Worm (Caenorhabditis elegans) whole organism, L4 larva: ENCODE data around the gene ZK470.2.

Source experiments
- D1046.2 ChIP-seq: fragments of 200-800 bp; sonication (Bioruptor generic); IDR thresholded peaks from 2 replicates; pipeline ENCODE4 v1.3.6; 2022; ENCODE audit warnings: missing genetic modification characterization, missing compliant biosample characterization
- F26F4.8 ChIP-seq: fragments of 200-800 bp; sonication (Bioruptor generic); conservative IDR thresholded peaks from 2 replicates; pipeline ENCODE4 v1.3.6; 2022; ENCODE audit warnings: missing genetic modification characterization, missing compliant biosample characterization
- F37D6.2 ChIP-seq: sonication (generic microtip); optimal IDR thresholded peaks from 2 replicates; lab custom pipeline; 2016; ENCODE audit warnings: mild to moderate bottlenecking, missing genetic modification characterization, missing compliant biosample characterization
- T20F7.1 ChIP-seq: fragments of 200-800 bp; sonication (Bioruptor generic); optimal IDR thresholded peaks from 2 replicates; lab custom pipeline; 2018; ENCODE audit warnings: mild to moderate bottlenecking, missing genetic modification characterization, missing compliant biosample characterization
- Y105C5A.15 ChIP-seq: fragments of 200-800 bp; sonication (Bioruptor generic); IDR thresholded peaks from 2 replicates; pipeline ENCODE4 v1.3.6; 2022; ENCODE audit warnings: missing genetic modification characterization, missing compliant biosample characterization
- aha-1 ChIP-seq: fragments of 150-350 bp; peaks from one replicate; lab custom pipeline; 2014; ENCODE audit warnings: missing biosample characterization, missing genetic modification characterization
- aly-2 ChIP-seq: sonication (generic microtip); optimal IDR thresholded peaks from 2 replicates; lab custom pipeline; 2018; ENCODE audit warnings: missing biosample characterization, missing genetic modification characterization
- ama-1 ChIP-seq: fragments of 150-350 bp; optimal IDR thresholded peaks from 2 replicates; lab custom pipeline; 2014; ENCODE audit warnings: inconsistent platforms, mixed read lengths
- ceh-20 ChIP-seq: fragments of 200-800 bp; sonication (Bioruptor generic); IDR thresholded peaks from 2 replicates; pipeline ENCODE4 v1.3.6; 2022; ENCODE audit warnings: missing genetic modification reagents, missing genetic modification characterization, missing compliant biosample characterization
- ceh-28 ChIP-seq: fragments of 150-350 bp; optimal IDR thresholded peaks from 2 replicates; lab custom pipeline; 2014; ENCODE audit warnings: missing biosample characterization, missing genetic modification reagents, missing genetic modification characterization
- ceh-44 ChIP-seq: fragments of 200-800 bp; sonication (Bioruptor generic); IDR thresholded peaks from 2 replicates; pipeline ENCODE4 v1.3.6; 2022; ENCODE audit warnings: missing genetic modification reagents, missing genetic modification characterization, missing compliant biosample characterization
- ceh-62 ChIP-seq: sonication (generic microtip); optimal IDR thresholded peaks from 2 replicates; lab custom pipeline; 2017; ENCODE audit warnings: missing biosample characterization, missing genetic modification characterization
- ceh-82 ChIP-seq: sonication (generic microtip); optimal IDR thresholded peaks from 2 replicates; lab custom pipeline; 2017; ENCODE audit warnings: missing biosample characterization, missing genetic modification characterization
- cey-2 ChIP-seq: sonication (generic microtip); optimal IDR thresholded peaks from 3 replicates; lab custom pipeline; 2017; ENCODE audit warnings: missing genetic modification characterization, mild to moderate bottlenecking, missing compliant biosample characterization, antibody characterized with exemption, borderline replicate concordance; ENCODE audit not compliant: insufficient read depth
- ctbp-1 ChIP-seq: fragments of 200-800 bp; sonication (Bioruptor generic); IDR thresholded peaks from 2 replicates; pipeline ENCODE4 v1.3.6; 2022; ENCODE audit warnings: missing genetic modification reagents, missing genetic modification characterization, missing compliant biosample characterization
- daf-12 ChIP-seq: fragments of 150-350 bp; optimal IDR thresholded peaks from 2 replicates; lab custom pipeline; 2014; ENCODE audit warnings: missing biosample characterization, missing genetic modification reagents, missing genetic modification characterization
- daf-19 ChIP-seq: fragments of 200-800 bp; sonication (Bioruptor generic); conservative IDR thresholded peaks from 2 replicates; pipeline ENCODE4 v1.3.6; 2022; ENCODE audit warnings: missing genetic modification characterization, missing compliant biosample characterization
- dmd-6 ChIP-seq: fragments of 200-800 bp; sonication (Bioruptor generic); IDR thresholded peaks from 2 replicates; pipeline ENCODE4 v1.3.6; 2022; ENCODE audit warnings: missing genetic modification reagents, missing genetic modification characterization, missing compliant biosample characterization
- dmd-8 ChIP-seq: fragments of 200-800 bp; sonication (Bioruptor generic); IDR thresholded peaks from 2 replicates; pipeline ENCODE4 v1.3.6; 2022; ENCODE audit warnings: missing genetic modification characterization, missing compliant biosample characterization
- dmd-9 ChIP-seq: fragments of 200-800 bp; sonication (Bioruptor generic); IDR thresholded peaks from 2 replicates; pipeline ENCODE4 v1.3.6; 2022; ENCODE audit warnings: missing genetic modification reagents, missing genetic modification characterization, missing compliant biosample characterization
- dpl-1 ChIP-seq: fragments of 150-350 bp; optimal IDR thresholded peaks from 2 replicates; lab custom pipeline; 2014; ENCODE audit warnings: missing biosample characterization, missing genetic modification reagents, missing genetic modification characterization
- fos-1 ChIP-seq: fragments of 150-350 bp; optimal IDR thresholded peaks from 2 replicates; lab custom pipeline; 2014; ENCODE audit warnings: missing biosample characterization, missing genetic modification characterization
- gei-8 ChIP-seq: fragments of 200-800 bp; sonication (Bioruptor generic); optimal IDR thresholded peaks from 2 replicates; lab custom pipeline; 2018; ENCODE audit warnings: mild to moderate bottlenecking, missing genetic modification characterization, missing compliant biosample characterization
- hlh-11 ChIP-seq: fragments of 200-800 bp; sonication (Bioruptor generic); optimal IDR thresholded peaks from 2 replicates; lab custom pipeline; 2018; ENCODE audit warnings: mild to moderate bottlenecking, missing genetic modification characterization, missing compliant biosample characterization
- hmg-1.1 ChIP-seq: fragments of 200-800 bp; sonication (Bioruptor generic); IDR thresholded peaks from 2 replicates; pipeline ENCODE4 v1.3.6; 2022; ENCODE audit warnings: missing genetic modification reagents, missing genetic modification characterization, missing compliant biosample characterization
- jun-1 ChIP-seq: fragments of 150-350 bp; optimal IDR thresholded peaks from 2 replicates; lab custom pipeline; 2014; ENCODE audit warnings: missing biosample characterization, missing genetic modification reagents, missing genetic modification characterization
- lim-7 ChIP-seq: fragments of 200-800 bp; sonication (Bioruptor generic); IDR thresholded peaks from 2 replicates; pipeline ENCODE4 v1.3.6; 2022; ENCODE audit warnings: missing genetic modification characterization, missing compliant biosample characterization
- lin-1 ChIP-seq: fragments of 200-800 bp; sonication (Bioruptor generic); IDR thresholded peaks from 2 replicates; pipeline ENCODE4 v1.3.6; 2022; ENCODE audit warnings: missing genetic modification reagents, missing genetic modification characterization, missing compliant biosample characterization
- lin-15B ChIP-seq: fragments of 150-350 bp; sonication (generic microtip); optimal IDR thresholded peaks from 3 replicates; lab custom pipeline; 2014; ENCODE audit warnings: missing biosample characterization, missing genetic modification characterization
- lir-3 ChIP-seq: sonication (generic microtip); optimal IDR thresholded peaks from 2 replicates; lab custom pipeline; 2016; ENCODE audit warnings: mild to moderate bottlenecking, missing genetic modification characterization, missing compliant biosample characterization
- madf-5 ChIP-seq, 2 experiments: fragments of 200-800 bp; sonication (Bioruptor generic); IDR thresholded peaks; 2 replicates each; pipeline ENCODE4 v1.3.6; 2022; ENCODE audit warnings: missing compliant biosample characterization in 2 of 2, missing genetic modification characterization in 2 of 2
- mdt-29 ChIP-seq: fragments of 200-800 bp; sonication (Bioruptor generic); IDR thresholded peaks from 2 replicates; pipeline ENCODE4 v1.3.6; 2022; ENCODE audit warnings: missing genetic modification reagents, missing genetic modification characterization, missing compliant biosample characterization
- mep-1 ChIP-seq: fragments of 150-350 bp; sonication (generic microtip); optimal IDR thresholded peaks from 3 replicates; lab custom pipeline; 2014; ENCODE audit warnings: missing biosample characterization, missing genetic modification characterization
- mes-2 ChIP-seq: sonication (generic microtip); optimal IDR thresholded peaks from 2 replicates; lab custom pipeline; 2016; ENCODE audit warnings: missing genotype, mild to moderate bottlenecking, missing genetic modification characterization, missing compliant biosample characterization; ENCODE audit not compliant: poor library complexity, severe bottlenecking
- mxl-2 ChIP-seq: fragments of 200-800 bp; sonication (Bioruptor generic); conservative IDR thresholded peaks from 2 replicates; pipeline ENCODE4 v1.3.6; 2022; ENCODE audit warnings: missing genetic modification reagents, missing genetic modification characterization, missing compliant biosample characterization
- mxl-3 ChIP-seq: fragments of 200-800 bp; sonication (Bioruptor generic); optimal IDR thresholded peaks from 2 replicates; lab custom pipeline; 2018; ENCODE audit warnings: mild to moderate bottlenecking, missing genetic modification characterization, missing compliant biosample characterization
- nhr-42 ChIP-seq: fragments of 200-800 bp; sonication (Bioruptor generic); IDR thresholded peaks from 2 replicates; pipeline ENCODE4 v1.3.6; 2022; ENCODE audit warnings: missing genetic modification characterization, missing compliant biosample characterization
- nhr-48 ChIP-seq: sonication (generic microtip); optimal IDR thresholded peaks from 2 replicates; lab custom pipeline; 2016; ENCODE audit warnings: mild to moderate bottlenecking, missing genetic modification characterization, missing compliant biosample characterization
- nhr-77 ChIP-seq: fragments of 150-350 bp; optimal IDR thresholded peaks from 2 replicates; lab custom pipeline; 2014; ENCODE audit warnings: missing biosample characterization, missing genetic modification characterization
- php-3 ChIP-seq: fragments of 200-800 bp; sonication (Bioruptor generic); IDR thresholded peaks from 2 replicates; pipeline ENCODE4 v1.3.6; 2022; ENCODE audit warnings: missing genetic modification reagents, missing genetic modification characterization, missing compliant biosample characterization
- saeg-2 ChIP-seq: fragments of 200-800 bp; sonication (Bioruptor generic); IDR thresholded peaks from 2 replicates; pipeline ENCODE4 v1.3.6; 2022; ENCODE audit warnings: missing genetic modification reagents, missing genetic modification characterization, missing compliant biosample characterization
- snpc-1.2 ChIP-seq: fragments of 200-800 bp; sonication (Bioruptor generic); IDR thresholded peaks from 2 replicates; pipeline ENCODE4 v1.3.6; 2022; ENCODE audit warnings: missing genetic modification reagents, missing genetic modification characterization, missing compliant biosample characterization
- snpc-4 ChIP-seq: fragments of 150-350 bp; optimal IDR thresholded peaks from 2 replicates; lab custom pipeline; 2014; ENCODE audit warnings: missing biosample characterization, missing genetic modification characterization
- tag-97 ChIP-seq: fragments of 200-800 bp; sonication (Bioruptor generic); IDR thresholded peaks from 2 replicates; pipeline ENCODE4 v1.3.6; 2022; ENCODE audit warnings: missing genetic modification characterization, missing compliant biosample characterization
- tra-1 ChIP-seq: fragments of 200-800 bp; sonication (Bioruptor generic); IDR thresholded peaks from 2 replicates; pipeline ENCODE4 v1.3.6; 2022; ENCODE audit warnings: missing genetic modification reagents, missing genetic modification characterization, missing compliant biosample characterization
- unc-39 ChIP-seq: sonication (generic microtip); optimal IDR thresholded peaks from 2 replicates; lab custom pipeline; 2017; ENCODE audit warnings: missing biosample characterization, missing genetic modification characterization
- vab-7 ChIP-seq: fragments of 200-800 bp; sonication (Bioruptor generic); IDR thresholded peaks from 2 replicates; pipeline ENCODE4 v1.3.6; 2022; ENCODE audit warnings: missing genetic modification reagents, missing genetic modification characterization, missing compliant biosample characterization
- zag-1 ChIP-seq: fragments of 150-350 bp; optimal IDR thresholded peaks from 2 replicates; lab custom pipeline; 2014; ENCODE audit warnings: missing biosample characterization, missing genetic modification characterization
- zfp-3 ChIP-seq: fragments of 200-800 bp; sonication (Bioruptor generic); conservative IDR thresholded peaks from 2 replicates; pipeline ENCODE4 v1.3.6; 2022; ENCODE audit warnings: missing genetic modification reagents, missing genetic modification characterization, missing compliant biosample characterization
- zip-11 ChIP-seq: fragments of 200-800 bp; sonication (Bioruptor generic); IDR thresholded peaks from 2 replicates; pipeline ENCODE4 v1.3.6; 2022; ENCODE audit warnings: missing genetic modification characterization, missing compliant biosample characterization
- ztf-11 ChIP-seq: fragments of 150-350 bp; optimal IDR thresholded peaks from 2 replicates; lab custom pipeline; 2014; ENCODE audit warnings: missing biosample characterization, missing genetic modification characterization
- ztf-7 ChIP-seq: fragments of 150-350 bp; optimal IDR thresholded peaks from 2 replicates; lab custom pipeline; 2014; ENCODE audit warnings: missing biosample characterization, missing genetic modification characterization

ZK470.2 gene

ce11 chrX:4144136-4144781, 9.3 kb downstream of the ZK470.2 start:
- no peak for TF ChIP-seq cey-2 (tag; lab: Kevin White, UChicago)
- TF ChIP-seq ztf-7 (tag; lab: Kevin White, UChicago) = no peak
- no peak for TF ChIP-seq lir-3
- TF ChIP-seq lin-1 (GFP tag; lab: Robert Waterston, UW) = peak; percentile 14; the same call in 1 of the 2 replicates
- TF ChIP-seq daf-12 (tag; lab: Kevin White, UChicago) = no peak
- no peak for TF ChIP-seq ceh-62 (tag; lab: Kevin White, UChicago)
- TF ChIP-seq unc-39 (tag; lab: Kevin White, UChicago) = no peak
- TF ChIP-seq dpl-1 (GFP tag; lab: Kevin White, UChicago) = no peak
- TF ChIP-seq ztf-11 (tag; lab: Kevin White, UChicago) = no peak
- no peak for TF ChIP-seq ceh-44 (GFP tag; lab: Robert Waterston, UW)
- TF ChIP-seq gei-8 (GFP tag; lab: Kevin White, UChicago) = no peak
- TF ChIP-seq zag-1 = no peak
- no peak for TF ChIP-seq mxl-3 (GFP tag; lab: Kevin White, UChicago)
- TF ChIP-seq mes-2 (tag; lab: Kevin White, UChicago) = no peak
- TF ChIP-seq nhr-77 = no peak
- no peak for TF ChIP-seq ama-1
- no peak for TF ChIP-seq F37D6.2 (tag; lab: Kevin White, UChicago)
- no peak for TF ChIP-seq madf-5 (GFP tag; IDR thresholded peaks at IDR 0.05; lab: Robert Waterston, UW)
- TF ChIP-seq mdt-29 (GFP tag; lab: Robert Waterston, UW) = peak; percentile 27; the same call in 1 of the 2 replicates
- TF ChIP-seq hmg-1.1 (GFP tag; lab: Robert Waterston, UW) = peak; percentile 6
- peak; percentile 35 for TF ChIP-seq nhr-48 (tag; lab: Kevin White, UChicago)
- peak; percentile 87 for TF ChIP-seq dmd-6 (GFP tag; lab: Robert Waterston, UW)
- TF ChIP-seq lin-15B (tag; lab: Kevin White, UChicago) = no peak
- peak; percentile 73 for TF ChIP-seq hlh-11
- no peak for TF ChIP-seq snpc-4 (tag; lab: Kevin White, UChicago)
- TF ChIP-seq vab-7 (GFP tag; lab: Robert Waterston, UW) = no peak
- TF ChIP-seq aha-1 (tag; lab: Kevin White, UChicago) = peak; percentile 80
- no peak for TF ChIP-seq dmd-8 (GFP tag; lab: Robert Waterston, UW)
- no peak for TF ChIP-seq saeg-2 (GFP tag; lab: Robert Waterston, UW)
- TF ChIP-seq F26F4.8 (GFP tag; lab: Robert Waterston, UW) = no peak
- TF ChIP-seq tag-97 = no peak
- no peak for TF ChIP-seq aly-2 (tag; lab: Kevin White, UChicago)
- no peak for TF ChIP-seq jun-1
- no peak for TF ChIP-seq Y105C5A.15
- TF ChIP-seq zfp-3 (GFP tag; lab: Robert Waterston, UW) = no peak; the same call in 1 of the 2 replicates
- TF ChIP-seq ceh-82 (tag; lab: Kevin White, UChicago) = no peak
- peak; percentile 6; the same call in 1 of the 2 replicates for TF ChIP-seq tra-1 (GFP tag; lab: Robert Waterston, UW)
- no peak for TF ChIP-seq T20F7.1 (GFP tag; lab: Kevin White, UChicago)
- 0 out of 2 replicates have a peak, but pooled peaks have one; percentile 12 for TF ChIP-seq snpc-1.2 (GFP tag; lab: Robert Waterston, UW)
- TF ChIP-seq fos-1 (tag; lab: Kevin White, UChicago) = no peak
- peak; percentile 57; the same call in 1 of the 2 replicates for TF ChIP-seq php-3 (GFP tag; lab: Robert Waterston, UW)
- TF ChIP-seq D1046.2 (GFP tag; lab: Robert Waterston, UW) = no peak
- no peak for TF ChIP-seq lim-7 (GFP tag; lab: Robert Waterston, UW)
- no peak for TF ChIP-seq mxl-2 (GFP tag; lab: Robert Waterston, UW)
- no peak for TF ChIP-seq daf-19 (GFP tag; lab: Robert Waterston, UW)
- no peak for TF ChIP-seq ctbp-1 (GFP tag; lab: Robert Waterston, UW)
- TF ChIP-seq mep-1 (tag; lab: Kevin White, UChicago) = no peak
- no peak for TF ChIP-seq ceh-28 (tag; lab: Kevin White, UChicago)
- TF ChIP-seq ceh-20 (GFP tag; lab: Robert Waterston, UW) = no peak
- TF ChIP-seq nhr-42 (GFP tag; lab: Robert Waterston, UW) = no peak
- TF ChIP-seq dmd-9 (GFP tag; lab: Robert Waterston, UW) = no peak
- TF ChIP-seq zip-11 (GFP tag; lab: Robert Waterston, UW) = no peak
